Fruit fly (Drosophila melanogaster): ENCODE results near the gene CG5439.

The CG5439 gene

dm6 chr2L:13205256-13205655 is 28.3 kb downstream of the CG5439 start (continued):
- TF ChIP-seq CG9727 (GFP tag; optimal IDR thresholded peaks at IDR 0.05) = peak; percentile 70
- peak; percentile 43 for TF ChIP-seq B-H2 (GFP tag; optimal IDR thresholded peaks at IDR 0.05)
- no peak for TF ChIP-seq hbn (GFP tag; IDR thresholded peaks at IDR 0.05; ENCODE audit: partially characterized antibody)
- peak; percentile 51; the same call in 1 of the 3 replicates for TF ChIP-seq so (GFP tag; IDR thresholded peaks at IDR 0.05)
- TF ChIP-seq Pdp1 (GFP tag; optimal IDR thresholded peaks at IDR 0.05) = peak in 1 of 2 experiments; percentile 46
- TF ChIP-seq prd (optimal IDR thresholded peaks at IDR 0.05) = no peak
- no peak for TF ChIP-seq prd (GFP tag; IDR thresholded peaks at IDR 0.05)
- peak; percentile 57 for TF ChIP-seq sens (GFP tag)
- peak; percentile 99 for TF ChIP-seq CG7987 (GFP tag; optimal IDR thresholded peaks at IDR 0.05)
- no peak for TF ChIP-seq Lhr (GFP tag; optimal IDR thresholded peaks at IDR 0.05)
- peak in 1 of 2 experiments; percentile 61 for TF ChIP-seq Eip74EF (GFP tag; optimal IDR thresholded peaks at IDR 0.05)
- no peak for TF ChIP-seq pan (optimal IDR thresholded peaks at IDR 0.05)
- TF ChIP-seq pan (GFP tag; optimal IDR thresholded peaks at IDR 0.05 in 1 of 2, IDR thresholded peaks at IDR 0.05 in 1 of 2) = no peak
- TF ChIP-seq tx (GFP tag; optimal IDR thresholded peaks at IDR 0.05) = no peak
- no peak for TF ChIP-seq CG4404 (GFP tag; IDR thresholded peaks at IDR 0.05)
- no peak for TF ChIP-seq zf30C (GFP tag; optimal IDR thresholded peaks at IDR 0.05)
- TF ChIP-seq CG13624 (GFP tag; optimal IDR thresholded peaks at IDR 0.05) = peak; percentile 23
- TF ChIP-seq Trl (optimal IDR thresholded peaks at IDR 0.05) = peak in 1 of 2 experiments; percentile 12
- peak; percentile 32 for TF ChIP-seq Trl (GFP tag; optimal IDR thresholded peaks at IDR 0.05)
- no peak for TF ChIP-seq lov (optimal IDR thresholded peaks at IDR 0.05)
- TF ChIP-seq lov (GFP tag; IDR thresholded peaks at IDR 0.05) = peak; percentile 66; the same call in 1 of the 3 replicates
- TF ChIP-seq ato (GFP tag; IDR thresholded peaks at IDR 0.05; ENCODE audit: partially characterized antibody) = no peak
- peak; percentile 22 for TF ChIP-seq Dip3 (GFP tag; optimal IDR thresholded peaks at IDR 0.05)
- peak; percentile 10 for TF ChIP-seq CG2875 (GFP tag; optimal IDR thresholded peaks at IDR 0.05)
- peak; percentile 26 for TF ChIP-seq wek (GFP tag; optimal IDR thresholded peaks at IDR 0.05)
- no peak for TF ChIP-seq Blimp-1 (GFP tag; optimal IDR thresholded peaks at IDR 0.05)
- peak; percentile 12 for TF ChIP-seq CG15479 (GFP tag; optimal IDR thresholded peaks at IDR 0.05)
- peak; percentile 5 for TF ChIP-seq unpg (GFP tag; optimal IDR thresholded peaks at IDR 0.05)
- peak; percentile 7 for TF ChIP-seq HmgZ (tag; optimal IDR thresholded peaks at IDR 0.05)
- peak; percentile 36 for TF ChIP-seq MTF-1 (GFP tag; optimal IDR thresholded peaks at IDR 0.05; ENCODE audit: borderline replicate concordance)
- peak; percentile 31 for TF ChIP-seq CG13775 (GFP tag; optimal IDR thresholded peaks at IDR 0.05)
- peak; percentile 7 for TF ChIP-seq CG3407 (GFP tag; optimal IDR thresholded peaks at IDR 0.05)
- peak; percentile 5 for TF ChIP-seq shn (GFP tag; optimal IDR thresholded peaks at IDR 0.05)
- TF ChIP-seq Optix (GFP tag; IDR thresholded peaks at IDR 0.05) = 0 out of 3 replicates have a peak, but pooled peaks have one; percentile 15
- TF ChIP-seq crol (GFP tag; IDR thresholded peaks at IDR 0.05) = peak; percentile 81
- no peak for TF ChIP-seq pum (GFP tag; optimal IDR thresholded peaks at IDR 0.05)
- peak; percentile 92 for TF ChIP-seq ewg (GFP tag; optimal IDR thresholded peaks at IDR 0.05)
- no peak for TF ChIP-seq Aef1 (GFP tag; IDR thresholded peaks at IDR 0.05)
- TF ChIP-seq CG10543 (GFP tag; optimal IDR thresholded peaks at IDR 0.05) = peak; percentile 91
- TF ChIP-seq BtbVII (GFP tag; optimal IDR thresholded peaks at IDR 0.05) = no peak
- no peak for TF ChIP-seq CG8478 (optimal IDR thresholded peaks at IDR 0.05)
- TF ChIP-seq CG17328 (GFP tag; IDR thresholded peaks at IDR 0.05) = peak; percentile 52; the same call in 1 of the 2 replicates
- TF ChIP-seq CG9609 (GFP tag; optimal IDR thresholded peaks at IDR 0.05) = no peak
- no peak for TF ChIP-seq repo (GFP tag; optimal IDR thresholded peaks at IDR 0.05)
- peak; percentile 65 for TF ChIP-seq CG18599 (GFP tag; optimal IDR thresholded peaks at IDR 0.05)
- peak; percentile 20 for TF ChIP-seq CG12744 (GFP tag; optimal IDR thresholded peaks at IDR 0.05)
- peak; percentile 45; the same call in 1 of the 2 replicates for TF ChIP-seq Atf6 (GFP tag; IDR thresholded peaks at IDR 0.05)
- no peak for TF ChIP-seq HLH4C (GFP tag; IDR thresholded peaks at IDR 0.05; ENCODE audit: partially characterized antibody)
- TF ChIP-seq pfk (GFP tag; optimal IDR thresholded peaks at IDR 0.05) = peak; percentile 56
- TF ChIP-seq ftz-f1 (GFP tag; optimal IDR thresholded peaks at IDR 0.05) = peak; percentile 95
- peak; percentile 25 for TF ChIP-seq CG15601 (tag; optimal IDR thresholded peaks at IDR 0.05)
